Worm (Caenorhabditis elegans): ENCODE results near the gene trx-5.
A peak's percentile ranks its signal among the peaks of the same experiment; 100 is the strongest.

Gene trx-5

DNA sequence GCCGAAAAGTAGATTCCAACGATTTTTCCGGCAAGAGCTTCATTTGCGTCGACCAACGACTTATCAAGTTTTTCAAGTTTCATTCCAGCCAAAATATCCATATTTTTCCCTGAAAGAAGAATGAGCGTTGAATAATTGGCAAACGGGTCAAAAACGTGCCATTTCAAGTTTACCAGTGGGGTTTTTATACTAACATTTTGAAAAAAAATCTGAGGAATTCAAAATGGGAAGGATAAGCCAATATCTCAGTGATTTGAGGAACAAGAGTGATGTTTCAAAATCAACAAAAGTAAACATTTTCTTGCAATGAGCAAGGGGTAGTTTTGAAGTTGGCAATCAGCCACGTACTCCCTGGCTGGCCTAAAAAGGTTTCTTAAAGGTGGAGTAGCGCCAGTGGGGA, at the start of gene trx-5:
TSS of gene trx-5 (minus strand) at position 101 of the 400 bp plus-strand sequence.
- TF ChIP-seq F33H1.4 (GFP tag; IDR thresholded peaks at IDR 0.05) (no peak), rcor-1 (GFP tag; IDR thresholded peaks at IDR 0.05) (no peak), dox-1 (GFP tag; IDR thresholded peaks at IDR 0.05) (no peak), let-607 (tag; optimal IDR thresholded peaks at IDR 0.05) (no peak), aptf-3 (GFP tag; IDR thresholded peaks at IDR 0.05) (no peak), mcd-1 (GFP tag; IDR thresholded peaks at IDR 0.05) (no peak), F22D6.2 (tag; optimal IDR thresholded peaks at IDR 0.05) (no peak), hmg-20 (GFP tag; IDR thresholded peaks at IDR 0.05) (no peak)

ce11 chrV:1583242-1583641, 49.0 kb upstream of the trx-5 start:
- no peak for TF ChIP-seq rcor-1 (GFP tag; IDR thresholded peaks at IDR 0.05)
- peak; percentile 51 for TF ChIP-seq zfh-2 (GFP tag; conservative IDR thresholded peaks at IDR 0.05)

DNA sequence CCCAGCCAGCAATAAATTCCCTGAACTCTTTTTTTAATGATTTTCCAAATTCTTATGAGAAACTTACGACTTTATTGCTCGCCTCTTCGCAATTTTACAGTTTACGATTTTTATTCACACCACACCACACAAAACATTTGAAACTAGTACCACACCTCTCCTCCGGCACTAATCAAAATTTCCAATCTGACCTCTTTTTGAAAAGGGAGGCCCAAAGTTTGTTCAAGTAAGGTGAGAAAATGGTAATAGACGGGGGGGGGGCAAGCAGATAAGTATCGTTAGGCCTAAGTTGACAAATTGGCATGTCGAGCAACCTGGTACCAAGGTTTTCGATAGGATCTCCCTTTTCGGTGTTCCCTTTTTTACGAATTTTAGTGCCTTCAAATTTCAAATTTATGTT, 45.6 kb upstream of the trx-5 start:
- no peak for TF ChIP-seq rcor-1 (GFP tag; IDR thresholded peaks at IDR 0.05)
- TF ChIP-seq lin-35 (GFP tag; optimal IDR thresholded peaks at IDR 0.05) = no peak
- no peak for TF ChIP-seq lin-40 (tag; optimal IDR thresholded peaks at IDR 0.05)
- no peak for TF ChIP-seq snpc-3.4 (tag; optimal IDR thresholded peaks at IDR 0.05)
- no peak for TF ChIP-seq D2030.7 (GFP tag; IDR thresholded peaks at IDR 0.05)
- TF ChIP-seq ZK185.1 (tag; optimal IDR thresholded peaks at IDR 0.05; ENCODE audit: poor library complexity, severe bottlenecking) = no peak
- no peak for TF ChIP-seq xnd-1 (tag; optimal IDR thresholded peaks at IDR 0.05)
- TF ChIP-seq zim-3 (tag; optimal IDR thresholded peaks at IDR 0.05) = no peak
- no peak for TF ChIP-seq efl-1 (GFP tag; optimal IDR thresholded peaks at IDR 0.05)
- no peak for TF ChIP-seq madf-8 (GFP tag; conservative IDR thresholded peaks at IDR 0.05)
- TF ChIP-seq F52B5.7 (tag; optimal IDR thresholded peaks at IDR 0.05) = no peak
- TF ChIP-seq lsy-27 (tag; optimal IDR thresholded peaks at IDR 0.05; ENCODE audit: borderline replicate concordance, insufficient read depth) = no peak
- TF ChIP-seq mes-4 (tag; optimal IDR thresholded peaks at IDR 0.05) = no peak
- TF ChIP-seq snpc-4 (GFP tag; optimal IDR thresholded peaks at IDR 0.05) = no peak
- no peak for TF ChIP-seq snpc-4 (tag; optimal IDR thresholded peaks at IDR 0.05)
- TF ChIP-seq ztf-22 (GFP tag; optimal IDR thresholded peaks at IDR 0.05) = no peak
- no peak for TF ChIP-seq C17E4.6 (GFP tag; IDR thresholded peaks at IDR 0.05)

- no peak for TF ChIP-seq bed-2 (GFP tag; IDR thresholded peaks at IDR 0.05)
Observed at ce11 chrV:1578572-1579230, 44.5 kb upstream of the trx-5 start.

DNA sequence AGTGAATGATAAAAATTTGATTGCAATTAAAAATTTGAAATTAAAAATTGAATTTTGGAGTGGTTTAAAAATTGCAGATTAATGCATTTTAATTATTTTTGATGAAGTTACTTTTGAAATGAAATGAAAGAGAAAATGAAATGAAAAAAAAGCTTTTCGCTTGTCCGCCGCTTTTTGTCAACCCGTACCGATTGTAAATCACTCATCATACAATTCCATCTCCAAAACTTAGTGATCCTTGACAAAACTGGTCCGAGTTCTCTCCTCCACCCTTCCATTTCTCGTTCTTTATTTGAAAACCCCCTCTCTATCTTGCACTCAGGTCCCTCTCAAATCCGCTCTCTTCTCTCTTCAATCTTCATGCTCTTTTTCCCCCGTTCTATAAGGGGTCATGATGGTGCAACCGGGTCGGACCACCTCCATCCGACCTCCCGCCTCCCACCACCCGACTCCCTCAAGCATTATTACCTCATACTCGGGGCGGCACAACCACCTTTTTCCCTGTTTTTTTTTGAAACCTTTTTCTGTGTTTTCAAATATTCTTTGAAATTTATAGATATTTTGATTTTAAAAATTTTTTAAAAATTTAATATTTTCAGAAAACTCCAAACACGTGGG, 43.0 kb upstream of the trx-5 start:
- TF ChIP-seq madf-6 (GFP tag; IDR thresholded peaks at IDR 0.05) = no peak
- TF ChIP-seq zfh-2 (GFP tag; conservative IDR thresholded peaks at IDR 0.05) = 0 out of 2 replicates have a peak, but pooled peaks have one; percentile 26

DNA sequence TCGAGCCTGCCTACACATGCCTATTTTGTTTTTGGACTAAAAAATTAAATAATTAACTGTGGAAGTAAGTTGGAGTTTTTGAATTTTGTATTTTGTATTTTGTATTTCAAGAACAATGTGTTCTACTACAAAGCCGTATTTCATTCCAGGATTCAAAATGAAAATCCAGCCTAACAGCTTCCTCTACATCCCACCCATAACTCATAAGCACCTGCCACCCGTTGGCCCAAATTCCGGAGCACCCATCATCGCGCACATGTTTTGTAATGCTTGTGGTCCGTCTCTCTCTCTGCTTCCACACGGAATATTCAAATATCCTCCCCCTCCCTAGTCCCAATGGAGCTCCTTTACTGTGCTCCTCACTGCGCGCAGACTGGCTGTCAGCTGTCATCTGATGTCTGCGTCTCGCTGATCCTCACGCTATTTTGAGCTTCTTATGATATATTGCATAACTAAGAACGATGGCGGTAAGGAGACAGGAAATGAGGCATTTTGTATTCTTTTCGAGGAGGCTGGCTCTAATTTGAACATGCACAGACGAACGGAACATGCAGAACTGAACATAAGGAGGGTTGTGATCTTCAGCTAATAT, 41.4 kb upstream of the trx-5 start:
- TF ChIP-seq B0261.1 (tag; optimal IDR thresholded peaks at IDR 0.05) (no peak), lsl-1 (GFP tag; optimal IDR thresholded peaks at IDR 0.05) (no peak), cebp-2 (GFP tag; IDR thresholded peaks at IDR 0.05) (no peak), ztf-22 (GFP tag; optimal IDR thresholded peaks at IDR 0.05) (no peak), madf-8 (GFP tag; conservative IDR thresholded peaks at IDR 0.05) (no peak), Y67H2A.10 (GFP tag; conservative IDR thresholded peaks at IDR 0.05) (no peak), F52B5.7 (tag; optimal IDR thresholded peaks at IDR 0.05) (no peak), ekl-4 (GFP tag; IDR thresholded peaks at IDR 0.05) (no peak), K11D2.4 (GFP tag; IDR thresholded peaks at IDR 0.05) (no peak), mcd-1 (GFP tag; IDR thresholded peaks at IDR 0.05) (no peak), F49E8.2 (tag; optimal IDR thresholded peaks at IDR 0.05; ENCODE audit: insufficient read depth) (no peak), bed-2 (GFP tag; IDR thresholded peaks at IDR 0.05) (no peak), egrh-3 (GFP tag; IDR thresholded peaks at IDR 0.05) (no peak), ztf-25 (GFP tag; IDR thresholded peaks at IDR 0.05) (no peak), snpc-4 (GFP tag; optimal IDR thresholded peaks at IDR 0.05) (no peak), snpc-4 (tag; optimal IDR thresholded peaks at IDR 0.05) (no peak), akir-1 (GFP tag; optimal IDR thresholded peaks at IDR 0.05) (no peak)
